Worm (Caenorhabditis elegans): ENCODE measurements around the gene ZC518.8.

ce11 chrIV:12376021-12376420, 14.3 kb upstream of the ZC518.8 start, which contains the start of gene atz-1:
- no peak for TF ChIP-seq pqm-1 (tag; optimal IDR thresholded peaks at IDR 0.05)
- TF ChIP-seq mdl-1 (tag; optimal IDR thresholded peaks at IDR 0.05) = no peak
- no peak for TF ChIP-seq egl-5 (tag; optimal IDR thresholded peaks at IDR 0.05)
- no peak for TF ChIP-seq ama-1 (optimal IDR thresholded peaks at IDR 0.05)
- TF ChIP-seq ztf-11 (tag; optimal IDR thresholded peaks at IDR 0.05) = no peak
- no peak for TF ChIP-seq egl-27 (tag; optimal IDR thresholded peaks at IDR 0.05)
- TF ChIP-seq lsy-12 (tag; optimal IDR thresholded peaks at IDR 0.05) = no peak
- TF ChIP-seq ZK546.5 (tag; optimal IDR thresholded peaks at IDR 0.05) = no peak
- TF ChIP-seq nhr-237 (tag; optimal IDR thresholded peaks at IDR 0.05) = no peak
- no peak for TF ChIP-seq skn-1 (tag; optimal IDR thresholded peaks at IDR 0.05)

All from whole organism, L3 larva.